Fruit fly (Drosophila melanogaster): Measurements from ENCODE around the gene sens.

- TF ChIP-seq her (GFP tag; optimal IDR thresholded peaks at IDR 0.05) (no peak), fu2 (GFP tag; optimal IDR thresholded peaks at IDR 0.05) (no peak), dimm (GFP tag; IDR thresholded peaks at IDR 0.05) (no peak), chn (GFP tag; optimal IDR thresholded peaks at IDR 0.05) (no peak), ac (GFP tag; optimal IDR thresholded peaks at IDR 0.05) (no peak), trh (GFP tag; optimal IDR thresholded peaks at IDR 0.05) (no peak), CG34376 (GFP tag; optimal IDR thresholded peaks at IDR 0.05) (no peak), E2f1 (GFP tag; IDR thresholded peaks at IDR 0.05) (no peak), Dad (GFP tag; optimal IDR thresholded peaks at IDR 0.05) (no peak), chinmo (GFP tag; IDR thresholded peaks at IDR 0.05; ENCODE audit: partially characterized antibody) (no peak), lilli (GFP tag; optimal IDR thresholded peaks at IDR 0.05) (no peak)
Observed at dm6 chr3L:13389834-13390233, 11.1 kb downstream of the sens start, which contains the start of gene Poc1.
